Fruit fly (Drosophila melanogaster) S2 (cell line): Measurements from ENCODE around the gene CG10996.

Experiments
- CG8478 ChIP-seq: fragments of >200 bp; optimal IDR thresholded peaks from 2 replicates; lab custom pipeline; 2018
- CTCF ChIP-seq, 2 experiments: fragments of >200 bp; optimal IDR thresholded peaks; 2 replicates each; lab custom pipeline; 2018

DNA sequence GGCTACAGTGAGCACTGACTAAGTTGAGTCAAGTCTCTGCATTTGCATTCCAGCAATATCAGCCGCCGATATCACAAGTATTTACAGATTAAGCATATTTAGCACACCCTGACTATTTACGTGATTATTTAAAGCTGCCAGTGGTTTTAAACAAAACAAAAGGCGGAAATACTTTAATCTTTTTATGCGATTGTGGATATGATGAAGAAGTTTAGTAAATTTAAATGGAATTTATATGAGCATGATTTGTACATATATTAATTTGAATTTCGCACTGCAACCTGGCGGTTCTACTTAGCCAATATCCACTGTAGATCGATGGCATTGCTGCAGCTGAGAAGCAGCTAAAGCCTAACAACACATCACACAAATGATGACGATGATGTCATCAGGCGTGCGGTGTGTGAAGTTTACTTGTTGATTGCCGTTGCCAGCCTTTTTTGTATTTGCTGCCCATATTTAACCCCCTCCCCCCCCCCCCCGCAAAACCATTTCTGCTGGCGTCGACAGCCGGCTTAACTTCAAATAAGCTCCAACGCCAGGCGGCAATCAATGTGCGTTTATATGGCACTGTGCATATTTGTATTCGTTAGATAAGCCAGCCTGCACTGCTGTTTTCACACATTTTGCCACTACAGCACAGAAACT lies 18.2 kb upstream of the CG10996 start:
- TF ChIP-seq CG8478 = no peak
- no peak for TF ChIP-seq CTCF (optimal IDR thresholded peaks at IDR 0.05; lab: Kevin White, UChicago)
